Fruit fly (Drosophila melanogaster): ENCODE results near the gene Nufip.

Gene Nufip

DNA sequence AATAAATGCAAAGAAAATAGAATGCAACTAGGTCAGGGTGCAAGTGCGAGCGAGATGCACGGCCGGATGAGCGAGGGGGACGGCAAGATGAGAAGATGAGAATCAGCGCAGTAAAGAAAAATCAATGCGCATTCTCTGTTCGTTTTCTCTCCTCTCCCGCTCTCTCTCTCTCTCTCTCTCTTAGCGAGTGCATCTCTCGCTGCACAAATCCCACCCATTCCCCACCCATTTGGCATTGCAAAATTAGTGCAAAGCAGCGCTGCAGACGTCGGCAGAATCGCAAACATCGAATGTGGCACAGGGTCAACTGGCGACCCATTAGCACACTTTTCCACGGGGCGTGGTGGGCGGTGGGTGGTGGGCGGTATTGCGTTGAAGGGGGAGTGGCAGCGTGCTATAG lies 44.7 kb upstream of the Nufip start (continued):
- TF ChIP-seq CG10462 (GFP tag; optimal IDR thresholded peaks at IDR 0.05) (no peak), CG15011 (GFP tag; optimal IDR thresholded peaks at IDR 0.05) (no peak), Hr51 (GFP tag; optimal IDR thresholded peaks at IDR 0.05) (no peak), Drgx (GFP tag; IDR thresholded peaks at IDR 0.05) (peak; percentile 27; the same call in 1 of the 2 replicates), Gsc (GFP tag; IDR thresholded peaks at IDR 0.05) (no peak)

DNA sequence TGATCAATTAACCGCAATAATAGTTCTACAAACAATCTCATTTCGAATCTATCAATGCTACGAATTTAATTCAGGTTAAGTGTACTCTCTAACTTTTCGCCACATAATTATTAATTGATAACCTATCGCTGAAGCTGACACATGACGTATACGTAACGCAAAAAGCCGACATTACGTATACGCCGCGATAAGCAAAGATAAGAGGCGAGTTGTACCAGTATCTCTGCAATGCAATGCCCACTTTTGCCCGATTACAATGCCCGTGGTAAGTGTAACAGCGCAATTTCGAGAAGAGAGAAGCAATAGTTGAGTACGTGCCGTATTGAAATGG lies 43.8 kb upstream of the Nufip start:
- TF ChIP-seq CG8281 (tag; optimal IDR thresholded peaks at IDR 0.05) (peak; percentile 15), chm (GFP tag; IDR thresholded peaks at IDR 0.05) (no peak), scrt (GFP tag; optimal IDR thresholded peaks at IDR 0.05) (no peak), CG14667 (GFP tag; IDR thresholded peaks at IDR 0.05) (no peak), exex (tag; optimal IDR thresholded peaks at IDR 0.05) (peak; percentile 94), Antp (GFP tag; optimal IDR thresholded peaks at IDR 0.05) (no peak), Pdp1 (GFP tag; optimal IDR thresholded peaks at IDR 0.05) (peak in 1 of 2 experiments; percentile 91), H15 (GFP tag; IDR thresholded peaks at IDR 0.05) (no peak), CG7372 (GFP tag; IDR thresholded peaks at IDR 0.05) (peak; percentile 77), GATAe (GFP tag; conservative IDR thresholded peaks at IDR 0.05) (peak; percentile 67; the same call in 1 of the 2 replicates), ftz-f1 (GFP tag; optimal IDR thresholded peaks at IDR 0.05) (peak; percentile 9), CG9437 (GFP tag; optimal IDR thresholded peaks at IDR 0.05) (peak; percentile 73), Lim3 (GFP tag; IDR thresholded peaks at IDR 0.05) (no peak), mirr (GFP tag; optimal IDR thresholded peaks at IDR 0.05) (peak; percentile 88), CG3163 (GFP tag; optimal IDR thresholded peaks at IDR 0.05) (no peak), grn (GFP tag; optimal IDR thresholded peaks at IDR 0.05) (peak; percentile 62)

DNA sequence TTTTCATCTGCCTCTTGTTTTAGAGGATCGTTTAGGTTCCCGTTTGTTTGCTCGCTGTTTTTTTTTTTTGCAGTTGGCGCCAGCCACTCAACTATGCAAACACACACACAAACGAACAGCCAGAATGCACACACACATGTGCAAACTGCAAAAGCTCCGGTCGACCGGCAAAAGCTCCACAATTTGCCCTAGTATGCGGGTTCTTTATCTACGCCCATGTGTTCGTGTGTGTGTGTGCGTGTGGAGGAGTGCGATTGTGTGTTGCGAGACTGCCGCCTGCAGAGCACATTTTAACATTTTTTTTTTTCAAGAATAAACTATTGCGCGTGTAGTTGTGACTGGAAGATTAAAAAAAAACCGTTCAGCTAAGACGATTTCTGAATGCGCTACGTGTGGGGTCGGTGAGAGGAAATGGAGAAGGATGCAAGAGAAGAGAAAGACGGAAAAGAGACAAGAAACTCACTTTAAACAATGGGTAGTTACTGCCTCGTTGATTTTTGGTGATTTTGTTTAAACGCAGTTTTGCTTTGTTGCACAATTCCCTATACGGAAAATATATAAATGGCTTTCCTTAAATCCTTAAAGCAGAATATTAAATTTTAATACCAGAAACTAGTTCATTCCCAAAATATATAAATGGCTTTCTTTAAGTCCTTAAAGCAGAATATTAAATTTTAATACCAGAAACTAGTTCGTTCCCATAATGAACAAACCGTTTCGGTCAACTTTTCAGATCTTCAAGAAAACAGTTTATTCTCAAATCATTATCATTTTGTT lies 43.3 kb upstream of the Nufip start:
- TF ChIP-seq danr (GFP tag; IDR thresholded peaks at IDR 0.05) (no peak), CG13894 (tag; optimal IDR thresholded peaks at IDR 0.05) (no peak), B-H2 (GFP tag; optimal IDR thresholded peaks at IDR 0.05) (no peak), fd102C (GFP tag; optimal IDR thresholded peaks at IDR 0.05) (no peak), CG5245 (GFP tag; optimal IDR thresholded peaks at IDR 0.05) (no peak), CG2202 (tag; optimal IDR thresholded peaks at IDR 0.05) (no peak), sisA (GFP tag; IDR thresholded peaks at IDR 0.05) (peak; percentile 35; the same call in 1 of the 2 replicates), Mad (GFP tag; optimal IDR thresholded peaks at IDR 0.05) (no peak), NK7.1 (GFP tag; optimal IDR thresholded peaks at IDR 0.05) (peak; percentile 1), CG10654 (GFP tag; optimal IDR thresholded peaks at IDR 0.05) (no peak), CG16779 (GFP tag; IDR thresholded peaks at IDR 0.05) (no peak), CG14965 (GFP tag; optimal IDR thresholded peaks at IDR 0.05; ENCODE audit: borderline replicate concordance) (no peak), HLH3B (GFP tag; IDR thresholded peaks at IDR 0.05) (0 out of 2 replicates have a peak, but pooled peaks have one; percentile 7), CG9876 (GFP tag; optimal IDR thresholded peaks at IDR 0.05) (no peak), CG12155 (GFP tag; optimal IDR thresholded peaks at IDR 0.05) (peak; percentile 6), CG6683 (GFP tag; optimal IDR thresholded peaks at IDR 0.05) (no peak), Optix (GFP tag; IDR thresholded peaks at IDR 0.05) (0 out of 3 replicates have a peak, but pooled peaks have one; percentile 16), zen2 (GFP tag; IDR thresholded peaks at IDR 0.05; ENCODE audit: partially characterized antibody) (no peak), Chrac-16 (GFP tag; optimal IDR thresholded peaks at IDR 0.05) (no peak), Hr78 (GFP tag; optimal IDR thresholded peaks at IDR 0.05) (no peak), Awh (GFP tag; IDR thresholded peaks at IDR 0.05) (no peak), CG32767 (GFP tag; IDR thresholded peaks at IDR 0.05) (no peak), Dip2 (GFP tag; IDR thresholded peaks at IDR 0.05) (no peak), chif (GFP tag; optimal IDR thresholded peaks at IDR 0.05) (no peak), CG17359 (tag; optimal IDR thresholded peaks at IDR 0.05) (peak; percentile 54), CG10321 (GFP tag; IDR thresholded peaks at IDR 0.05) (0 out of 2 replicates have a peak, but pooled peaks have one; percentile 14), scrt (GFP tag; optimal IDR thresholded peaks at IDR 0.05) (no peak), CG18764 (GFP tag; optimal IDR thresholded peaks at IDR 0.05) (no peak)

All from whole organism, embryonic.